Fruit fly (Drosophila melanogaster) whole organism, embryonic: ENCODE data around the gene CG15249.

Experiments used
- Atf6 ChIP-seq: fragments of 200-800 bp; sonication (Bioruptor generic); IDR thresholded peaks from 2 replicates; pipeline ENCODE4 v1.3.6; 2022; ENCODE audit warnings: missing biosample characterization, missing genetic modification characterization
- Bteb2 ChIP-seq: fragments of 200-800 bp; sonication (Bioruptor generic); optimal IDR thresholded peaks from 2 replicates; lab custom pipeline; 2016; ENCODE audit warnings: missing biosample characterization, missing genetic modification characterization
- CG11456 ChIP-seq: fragments of 200-800 bp; sonication (Bioruptor generic); IDR thresholded peaks from 3 replicates; pipeline ENCODE4 v1.3.6; 2022; ENCODE audit warnings: missing biosample characterization, missing genetic modification characterization
- CG11560 ChIP-seq: fragments of 200-800 bp; sonication (Bioruptor generic); IDR thresholded peaks from 3 replicates; pipeline ENCODE4 v1.3.6; 2022; ENCODE audit warnings: missing biosample characterization, missing genetic modification characterization
- CG12219 ChIP-seq: fragments of 200-800 bp; sonication (Bioruptor generic); optimal IDR thresholded peaks from 3 replicates; lab custom pipeline; 2018; ENCODE audit warnings: missing biosample characterization, mild to moderate bottlenecking, missing genetic modification characterization
- CG12236 ChIP-seq: fragments of 200-800 bp; sonication (Bioruptor generic); optimal IDR thresholded peaks from 2 replicates; lab custom pipeline; 2016; ENCODE audit warnings: missing biosample characterization, missing genetic modification characterization
- CG12391 ChIP-seq: fragments of 200-800 bp; sonication (Bioruptor generic); optimal IDR thresholded peaks from 3 replicates; lab custom pipeline; 2018; ENCODE audit warnings: missing biosample characterization, mild to moderate bottlenecking, missing genetic modification characterization, moderate library complexity
- CG12659 ChIP-seq: fragments of 200-800 bp; sonication (Bioruptor generic); optimal IDR thresholded peaks from 3 replicates; lab custom pipeline; 2017; ENCODE audit warnings: mild to moderate bottlenecking, missing biosample characterization, missing genetic modification reagents, missing genetic modification characterization
- CG14667 ChIP-seq: fragments of 200-800 bp; sonication (Bioruptor generic); IDR thresholded peaks from 2 replicates; pipeline ENCODE4 v1.3.6; 2022; ENCODE audit warnings: missing biosample characterization, missing genetic modification characterization
- CG14860 ChIP-seq: fragments of 200-800 bp; sonication (Bioruptor generic); IDR thresholded peaks from 3 replicates; pipeline ENCODE4 v1.3.6; 2022; ENCODE audit warnings: missing biosample characterization, missing genetic modification characterization; ENCODE audit not compliant: partially characterized antibody
- CG1603 ChIP-seq: fragments of 200-800 bp; sonication (Bioruptor generic); optimal IDR thresholded peaks from 2 replicates; lab custom pipeline; 2019; ENCODE audit warnings: missing biosample characterization, mild to moderate bottlenecking, missing genetic modification characterization, moderate library complexity
- CG16779 ChIP-seq: fragments of 200-800 bp; sonication (Bioruptor generic); IDR thresholded peaks from 2 replicates; pipeline ENCODE4 v1.3.6; 2022; ENCODE audit warnings: missing biosample characterization, missing genetic modification characterization
- CG17361 ChIP-seq: fragments of 200-800 bp; sonication (Bioruptor generic); IDR thresholded peaks from 3 replicates; pipeline ENCODE4 v1.3.6; 2022; ENCODE audit warnings: missing biosample characterization, missing genetic modification characterization
- CG2678 ChIP-seq: fragments of 200-800 bp; sonication (Bioruptor generic); optimal IDR thresholded peaks from 3 replicates; lab custom pipeline; 2019; ENCODE audit warnings: missing biosample characterization, mild to moderate bottlenecking, missing genetic modification characterization, moderate library complexity
- CG2712 ChIP-seq: fragments of 200-800 bp; optimal IDR thresholded peaks from 3 replicates; lab custom pipeline; 2019; ENCODE audit warnings: missing biosample characterization, mild to moderate bottlenecking, missing genetic modification characterization, moderate library complexity
- CG3065 ChIP-seq: fragments of 200-800 bp; sonication (Bioruptor generic); optimal IDR thresholded peaks from 2 replicates; lab custom pipeline; 2016; ENCODE audit warnings: missing biosample characterization, missing genetic modification characterization
- CG34422 ChIP-seq: fragments of 200-800 bp; sonication (Bioruptor generic); IDR thresholded peaks from 3 replicates; pipeline ENCODE4 v1.3.6; 2022; ENCODE audit warnings: missing biosample characterization, missing genetic modification characterization
- CG3995 ChIP-seq: fragments of 200-800 bp; sonication (Bioruptor generic); optimal IDR thresholded peaks from 3 replicates; lab custom pipeline; 2016; ENCODE audit warnings: missing biosample characterization, missing genetic modification characterization
- CG7839 ChIP-seq: fragments of 200-800 bp; sonication (Bioruptor generic); optimal IDR thresholded peaks from 3 replicates; lab custom pipeline; 2018; ENCODE audit warnings: missing biosample characterization, mild to moderate bottlenecking, missing genetic modification characterization, moderate library complexity
- CG7963 ChIP-seq: fragments of 200-800 bp; sonication (Bioruptor generic); IDR thresholded peaks from 3 replicates; pipeline ENCODE4 v1.3.6; 2022; ENCODE audit warnings: missing biosample characterization, missing genetic modification characterization; ENCODE audit not compliant: partially characterized antibody
- CG8290 ChIP-seq, 3 experiments: fragments of 200-800 bp; sonication (Bioruptor generic); optimal IDR thresholded peaks; 2 replicates each; lab custom pipeline; 2016 to 2019; ENCODE audit warnings: missing biosample characterization in 3 of 3, missing genetic modification characterization in 3 of 3, mild to moderate bottlenecking in 2 of 3, moderate library complexity in 1 of 3
- CG9727 ChIP-seq: fragments of 200-800 bp; sonication (Bioruptor generic); optimal IDR thresholded peaks from 3 replicates; lab custom pipeline; 2017; ENCODE audit warnings: missing biosample characterization, mild to moderate bottlenecking, missing genetic modification characterization
- CkIIα-i1 ChIP-seq: fragments of 200-800 bp; sonication (Bioruptor generic); IDR thresholded peaks from 2 replicates; pipeline ENCODE4 v1.3.6; 2022; ENCODE audit warnings: missing biosample characterization, missing genetic modification characterization
- D19A ChIP-seq: fragments of 200-800 bp; optimal IDR thresholded peaks from 3 replicates; lab custom pipeline; 2019; ENCODE audit warnings: missing biosample characterization, mild to moderate bottlenecking, missing genetic modification characterization, moderate library complexity
- D19B ChIP-seq: fragments of 200-800 bp; sonication (Bioruptor generic); optimal IDR thresholded peaks from 2 replicates; lab custom pipeline; 2017; ENCODE audit warnings: missing biosample characterization, mild to moderate bottlenecking, missing genetic modification characterization
- Dfd ChIP-seq, 2 experiments: fragments of >200 bp; optimal IDR thresholded peaks; 2 replicates each; lab custom pipeline; 2017; ENCODE audit warnings: missing biosample characterization in 2 of 2, missing genetic modification characterization in 2 of 2
- Dip3 ChIP-seq: fragments of 200-800 bp; sonication (Bioruptor generic); optimal IDR thresholded peaks from 3 replicates; lab custom pipeline; 2016; ENCODE audit warnings: missing biosample characterization, missing genetic modification characterization
- Dref ChIP-seq: fragments of 200-800 bp; sonication (Bioruptor generic); IDR thresholded peaks from 2 replicates; pipeline ENCODE4 v1.3.6; 2022; ENCODE audit warnings: missing biosample characterization, missing genetic modification characterization
- HHEX ChIP-seq: fragments of 200-800 bp; sonication (Bioruptor generic); optimal IDR thresholded peaks from 3 replicates; lab custom pipeline; 2017; ENCODE audit warnings: missing biosample characterization, mild to moderate bottlenecking, missing genetic modification characterization, missing genetic modification reagents
- Myb ChIP-seq: fragments of 200-800 bp; sonication (Bioruptor generic); optimal IDR thresholded peaks from 2 replicates; lab custom pipeline; 2016; ENCODE audit warnings: missing biosample characterization, missing genetic modification characterization
- Ptx1 ChIP-seq: fragments of 200-800 bp; sonication (Bioruptor generic); IDR thresholded peaks from 2 replicates; pipeline ENCODE4 v1.3.6; 2022; ENCODE audit warnings: missing biosample characterization, missing genetic modification characterization
- Six4 ChIP-seq: fragments of 200-800 bp; sonication (Bioruptor generic); optimal IDR thresholded peaks from 2 replicates; lab custom pipeline; 2016; ENCODE audit warnings: missing biosample characterization, missing genetic modification characterization
- Xbp1 ChIP-seq: fragments of 200-800 bp; sonication (Bioruptor generic); optimal IDR thresholded peaks from 3 replicates; lab custom pipeline; 2016; ENCODE audit warnings: missing biosample characterization, mild to moderate bottlenecking, missing genetic modification characterization
- amos ChIP-seq: fragments of 200-800 bp; sonication (Bioruptor generic); IDR thresholded peaks from 2 replicates; pipeline ENCODE4 v1.3.6; 2022; ENCODE audit warnings: missing biosample characterization, missing genetic modification characterization; ENCODE audit not compliant: partially characterized antibody
- da ChIP-seq: fragments of 200-800 bp; sonication (Bioruptor generic); optimal IDR thresholded peaks from 2 replicates; lab custom pipeline; 2016; ENCODE audit warnings: missing biosample characterization, missing genetic modification characterization
- dysf ChIP-seq: fragments of 200-800 bp; sonication (Bioruptor generic); IDR thresholded peaks from 3 replicates; pipeline ENCODE4 v1.3.6; 2022; ENCODE audit warnings: missing biosample characterization, missing genetic modification characterization
- en ChIP-seq: fragments of 200-800 bp; sonication (Bioruptor generic); optimal IDR thresholded peaks from 2 replicates; lab custom pipeline; 2016; ENCODE audit warnings: missing biosample characterization, missing genetic modification characterization
- fu2 ChIP-seq: fragments of 200-800 bp; sonication (Bioruptor generic); optimal IDR thresholded peaks from 2 replicates; lab custom pipeline; 2016; ENCODE audit warnings: missing biosample characterization, missing genetic modification characterization
- lmd ChIP-seq: fragments of 200-800 bp; sonication (Bioruptor generic); IDR thresholded peaks from 2 replicates; pipeline ENCODE4 v1.3.6; 2022; ENCODE audit warnings: missing biosample characterization, missing genetic modification characterization
- mirr ChIP-seq: fragments of 200-800 bp; sonication (Bioruptor generic); optimal IDR thresholded peaks from 3 replicates; lab custom pipeline; 2018; ENCODE audit warnings: missing biosample characterization, mild to moderate bottlenecking, missing genetic modification characterization
- nerfin-1 ChIP-seq: fragments of 200-800 bp; sonication (Bioruptor generic); optimal IDR thresholded peaks from 3 replicates; lab custom pipeline; 2019; ENCODE audit warnings: missing biosample characterization, mild to moderate bottlenecking, missing genetic modification characterization, moderate library complexity
- nmo ChIP-seq: fragments of 200-800 bp; sonication (Bioruptor generic); optimal IDR thresholded peaks from 2 replicates; lab custom pipeline; 2018; ENCODE audit warnings: missing biosample characterization, mild to moderate bottlenecking, missing genetic modification characterization, moderate library complexity
- oc ChIP-seq: fragments of 200-800 bp; sonication (Bioruptor generic); optimal IDR thresholded peaks from 2 replicates; lab custom pipeline; 2018; ENCODE audit warnings: missing biosample characterization, mild to moderate bottlenecking, missing genetic modification characterization, moderate library complexity
- p53 ChIP-seq: fragments of 200-800 bp; sonication (Bioruptor generic); optimal IDR thresholded peaks from 2 replicates; lab custom pipeline; 2016; ENCODE audit warnings: missing biosample characterization, missing genetic modification characterization
- prd ChIP-seq, 3 experiments: fragments of >200 bp in 2 of 3; fragments of 200-800 bp in 1 of 3; sonication (Bioruptor generic) in 1 of 3; optimal IDR thresholded peaks in 2 of 3; IDR thresholded peaks in 1 of 3; 2 replicates in 2 of 3; 3 replicates in 1 of 3; pipeline versions ENCODE4 v1.3.6 to Lab custom; 2017 to 2022; ENCODE audit warnings: missing biosample characterization in 1 of 3, missing genetic modification characterization in 1 of 3
- row ChIP-seq: fragments of 200-800 bp; sonication (Bioruptor generic); IDR thresholded peaks from 3 replicates; pipeline ENCODE4 v1.3.6; 2022; ENCODE audit warnings: missing biosample characterization, missing genetic modification characterization
- schlank ChIP-seq: fragments of 200-800 bp; sonication (Bioruptor generic); optimal IDR thresholded peaks from 2 replicates; lab custom pipeline; 2018; ENCODE audit warnings: missing biosample characterization, mild to moderate bottlenecking, missing genetic modification characterization
- sens ChIP-seq: fragments of 200-800 bp; sonication (Bioruptor generic); peaks from one replicate; lab custom pipeline; 2016; ENCODE audit warnings: missing biosample characterization, missing genetic modification characterization
- seq ChIP-seq: fragments of 200-800 bp; sonication (Bioruptor generic); IDR thresholded peaks from 2 replicates; pipeline ENCODE4 v1.3.6; 2022; ENCODE audit warnings: missing biosample characterization, missing genetic modification characterization
- wor ChIP-seq: fragments of 200-800 bp; sonication (Bioruptor generic); IDR thresholded peaks from 2 replicates; pipeline ENCODE4 v1.3.6; 2022; ENCODE audit warnings: missing biosample characterization, missing genetic modification characterization
- zf30C ChIP-seq: fragments of 200-800 bp; sonication (Bioruptor generic); optimal IDR thresholded peaks from 3 replicates; lab custom pipeline; 2018; ENCODE audit warnings: missing biosample characterization, mild to moderate bottlenecking, missing genetic modification characterization
- zfh1 ChIP-seq: fragments of 200-800 bp; sonication (Bioruptor generic); IDR thresholded peaks from 3 replicates; pipeline ENCODE4 v1.3.6; 2022; ENCODE audit warnings: missing biosample characterization, missing genetic modification characterization

The CG15249 gene

DNA sequence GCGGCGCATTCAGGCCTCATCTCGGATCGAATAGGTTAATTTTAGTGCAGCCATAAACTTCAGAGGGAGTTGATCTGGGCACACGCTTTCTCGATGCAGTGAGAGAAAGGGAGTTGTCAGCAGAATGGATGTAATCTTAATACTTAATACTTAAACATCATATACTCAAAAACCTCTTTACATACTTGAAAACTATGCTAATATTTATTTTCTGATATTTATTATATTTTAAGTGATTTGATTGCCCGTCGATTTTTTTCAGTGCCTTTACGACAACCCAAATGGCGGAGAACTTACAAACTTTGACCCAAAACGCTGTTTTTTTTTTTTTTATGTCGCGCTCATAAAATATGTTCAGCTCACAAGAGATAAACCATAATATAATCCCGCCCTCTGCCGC, 12.4 kb upstream of the CG15249 start (continued):
- TF ChIP-seq CG1603 (tag; lab: Kevin White, UChicago): peak; percentile 2
- 0 out of 3 replicates have a peak, but pooled peaks have one; percentile 15 for TF ChIP-seq CG17361 (GFP tag; lab: Robert Waterston, UW)
- no peak for TF ChIP-seq Dfd (GFP tag; optimal IDR thresholded peaks at IDR 0.05; lab: Kevin White, UChicago)
- peak; percentile 46; the same call in 1 of the 2 replicates for TF ChIP-seq lmd (GFP tag; lab: Robert Waterston, UW)
- no peak for TF ChIP-seq Bteb2 (GFP tag; lab: Kevin White, UChicago)
- peak; percentile 15 for TF ChIP-seq D19A (tag; lab: Kevin White, UChicago)
- TF ChIP-seq CkIIα-i1: no peak
- TF ChIP-seq Xbp1 (GFP tag; lab: Kevin White, UChicago): peak; percentile 1
- no peak for TF ChIP-seq CG8290 (GFP tag; optimal IDR thresholded peaks at IDR 0.05; lab: Kevin White, UChicago)
- TF ChIP-seq CG8290 (tag; optimal IDR thresholded peaks at IDR 0.05; lab: Kevin White, UChicago): no peak
- no peak for TF ChIP-seq CG12236 (GFP tag; lab: Kevin White, UChicago)
- peak; percentile 8 for TF ChIP-seq CG12391 (tag; lab: Kevin White, UChicago)
- TF ChIP-seq D19B (GFP tag; lab: Kevin White, UChicago): no peak
- peak; percentile 13 for TF ChIP-seq oc (tag; lab: Kevin White, UChicago)
- TF ChIP-seq p53: no peak
- no peak for TF ChIP-seq schlank (tag; lab: Kevin White, UChicago)
- peak; percentile 8 for TF ChIP-seq nerfin-1
- TF ChIP-seq da: no peak
- TF ChIP-seq Six4 (GFP tag; lab: Kevin White, UChicago): no peak
- TF ChIP-seq CG3995: no peak
- no peak for TF ChIP-seq CG16779 (GFP tag; lab: Robert Waterston, UW)
- TF ChIP-seq sens (GFP tag; lab: Kevin White, UChicago): peak; percentile 74
- no peak for TF ChIP-seq Dref (GFP tag; lab: Robert Waterston, UW)
- no peak for TF ChIP-seq CG11560 (tag; lab: Robert Waterston, UW)
- no peak for TF ChIP-seq Myb (GFP tag; lab: Kevin White, UChicago)
- peak; percentile 56 for TF ChIP-seq CG7839
- peak; percentile 1 for TF ChIP-seq HHEX
- no peak for TF ChIP-seq CG9727
- no peak for TF ChIP-seq seq
- no peak for TF ChIP-seq CG14860 (GFP tag; lab: Robert Waterston, UW)
- no peak for TF ChIP-seq fu2
- TF ChIP-seq CG3065 (GFP tag; lab: Kevin White, UChicago): no peak
- no peak for TF ChIP-seq CG12659
- TF ChIP-seq CG14667 (GFP tag; lab: Robert Waterston, UW): 0 out of 2 replicates have a peak, but pooled peaks have one; percentile 26

DNA sequence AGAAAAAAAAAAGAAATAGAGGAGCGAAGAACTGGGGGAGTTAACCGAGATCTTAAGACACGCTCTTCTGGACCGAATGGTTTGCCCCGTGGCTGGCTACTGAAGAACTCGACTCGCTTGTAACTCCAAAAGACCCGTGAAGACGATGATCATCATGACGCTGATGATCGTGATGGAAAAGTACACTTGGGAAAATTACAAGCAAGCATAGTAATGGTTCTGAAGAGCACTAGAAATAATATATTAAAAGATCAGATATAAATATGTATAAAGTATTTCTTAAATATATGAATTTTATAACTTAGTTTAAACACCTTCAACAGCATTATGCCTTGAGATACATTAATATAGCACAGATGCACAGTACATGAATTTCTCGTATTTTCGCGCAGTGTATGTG, 11.6 kb upstream of the CG15249 start, which contains the start of gene CG1986:
CG1986 (minus strand) TSS at position 101 of the 400 bp plus-strand sequence.
- TF ChIP-seq zf30C: no peak
- TF ChIP-seq nmo (GFP tag; lab: Kevin White, UChicago): peak; percentile 17
- peak; percentile 49 for TF ChIP-seq CG2712 (tag; lab: Kevin White, UChicago)
- TF ChIP-seq mirr (GFP tag; lab: Kevin White, UChicago): no peak
- TF ChIP-seq amos: no peak
- TF ChIP-seq CG11456 (GFP tag; lab: Robert Waterston, UW): no peak
- TF ChIP-seq CG2678: peak; percentile 7
- TF ChIP-seq prd (optimal IDR thresholded peaks at IDR 0.05; lab: Kevin White, UChicago): no peak
- peak; percentile 7; the same call in 1 of the 3 replicates for TF ChIP-seq prd (GFP tag; IDR thresholded peaks at IDR 0.05; lab: Robert Waterston, UW)
- no peak for TF ChIP-seq sens (GFP tag; lab: Kevin White, UChicago)
- TF ChIP-seq en (GFP tag; lab: Kevin White, UChicago): no peak
- TF ChIP-seq Dip3: no peak
- TF ChIP-seq row: peak; percentile 22; the same call in 2 of the 3 replicates
- peak; percentile 17 for TF ChIP-seq CG7839
- no peak for TF ChIP-seq CG17361 (GFP tag; lab: Robert Waterston, UW)
- TF ChIP-seq CG34422 (GFP tag; lab: Robert Waterston, UW): no peak
- 0 out of 3 replicates have a peak, but pooled peaks have one; percentile 14 for TF ChIP-seq zfh1 (GFP tag; lab: Robert Waterston, UW)
- TF ChIP-seq wor (GFP tag; lab: Robert Waterston, UW): no peak
- no peak for TF ChIP-seq CG12219
- TF ChIP-seq Ptx1 (GFP tag; lab: Robert Waterston, UW): 0 out of 2 replicates have a peak, but pooled peaks have one; percentile 13
- 0 out of 3 replicates have a peak, but pooled peaks have one; percentile 11 for TF ChIP-seq dysf (GFP tag; lab: Robert Waterston, UW)
- no peak for TF ChIP-seq Atf6
- TF ChIP-seq CG7963: no peak
